Fruit fly (Drosophila melanogaster) whole organism, embryonic: Measurements from ENCODE around the gene Vps53.

Experiments used
- Atf6 ChIP-seq: fragments of 200-800 bp; sonication (Bioruptor generic); IDR thresholded peaks from 2 replicates; pipeline ENCODE4 v1.3.6; 2022; ENCODE audit warnings: missing biosample characterization, missing genetic modification characterization
- B-H1 ChIP-seq: fragments of 200-800 bp; sonication (Bioruptor generic); IDR thresholded peaks from 3 replicates; pipeline ENCODE4 v1.3.6; 2022; ENCODE audit warnings: missing biosample characterization, missing genetic modification characterization
- CG10654 ChIP-seq: fragments of 200-800 bp; sonication (Bioruptor generic); optimal IDR thresholded peaks from 2 replicates; lab custom pipeline; 2016; ENCODE audit warnings: missing biosample characterization, missing genetic modification characterization
- CG10959 ChIP-seq: fragments of 200-800 bp; sonication (Bioruptor generic); IDR thresholded peaks from 2 replicates; pipeline ENCODE4 v1.3.6; 2022; ENCODE audit warnings: missing biosample characterization, missing genetic modification characterization
- CG11695 ChIP-seq: fragments of 200-800 bp; sonication (Bioruptor generic); IDR thresholded peaks from 3 replicates; pipeline ENCODE4 v1.3.6; 2022; ENCODE audit warnings: missing biosample characterization, missing genetic modification characterization
- CG13296 ChIP-seq: fragments of 200-800 bp; sonication (Bioruptor generic); optimal IDR thresholded peaks from 3 replicates; lab custom pipeline; 2018; ENCODE audit warnings: missing biosample characterization, mild to moderate bottlenecking, missing genetic modification characterization
- CG14050 ChIP-seq: fragments of 200-800 bp; sonication (Bioruptor generic); IDR thresholded peaks from 3 replicates; pipeline ENCODE4 v1.3.6; 2022; ENCODE audit warnings: missing biosample characterization, missing genetic modification characterization
- CG1529 ChIP-seq: fragments of 200-800 bp; sonication (Bioruptor generic); optimal IDR thresholded peaks from 3 replicates; lab custom pipeline; 2018; ENCODE audit warnings: missing biosample characterization, missing genetic modification characterization
- CG15479 ChIP-seq: fragments of 200-800 bp; sonication (Bioruptor generic); optimal IDR thresholded peaks from 3 replicates; lab custom pipeline; 2019; ENCODE audit warnings: missing biosample characterization, mild to moderate bottlenecking, missing genetic modification characterization, moderate library complexity
- CG1602 ChIP-seq: fragments of 200-800 bp; sonication (Bioruptor generic); optimal IDR thresholded peaks from 3 replicates; lab custom pipeline; 2016; ENCODE audit warnings: missing biosample characterization, missing genetic modification characterization
- CG2116 ChIP-seq: fragments of 200-800 bp; sonication (Bioruptor generic); optimal IDR thresholded peaks from 3 replicates; lab custom pipeline; 2018; ENCODE audit warnings: missing biosample characterization, mild to moderate bottlenecking, missing genetic modification characterization
- CG33213 ChIP-seq: fragments of 200-800 bp; sonication (Bioruptor generic); optimal IDR thresholded peaks from 3 replicates; lab custom pipeline; 2016; ENCODE audit warnings: missing biosample characterization, missing genetic modification characterization
- CG33557 ChIP-seq: fragments of 200-800 bp; sonication (Bioruptor generic); optimal IDR thresholded peaks from 2 replicates; lab custom pipeline; 2019; ENCODE audit warnings: missing biosample characterization, mild to moderate bottlenecking, missing genetic modification characterization, moderate library complexity
- CG4328 ChIP-seq: fragments of 200-800 bp; sonication (Bioruptor generic); optimal IDR thresholded peaks from 3 replicates; lab custom pipeline; 2017; ENCODE audit warnings: missing biosample characterization, missing genetic modification reagents, missing genetic modification characterization
- CG43689 ChIP-seq: fragments of 200-800 bp; sonication (Bioruptor generic); IDR thresholded peaks from 2 replicates; pipeline ENCODE4 v1.3.6; 2022; ENCODE audit warnings: missing biosample characterization, missing genetic modification characterization
- CG4854 ChIP-seq: fragments of 200-800 bp; sonication (Bioruptor generic); optimal IDR thresholded peaks from 2 replicates; lab custom pipeline; 2016; ENCODE audit warnings: missing biosample characterization, missing genetic modification characterization, inconsistent platforms
- CG5180 ChIP-seq: fragments of 200-800 bp; sonication (Bioruptor generic); optimal IDR thresholded peaks from 3 replicates; lab custom pipeline; 2017; ENCODE audit warnings: missing biosample characterization, missing genetic modification characterization, mild to moderate bottlenecking, moderate library complexity, missing genetic modification reagents
- CG8281 ChIP-seq: fragments of 200-800 bp; sonication (Bioruptor generic); optimal IDR thresholded peaks from 2 replicates; lab custom pipeline; 2018; ENCODE audit warnings: missing biosample characterization, mild to moderate bottlenecking, missing genetic modification characterization, moderate library complexity
- CTCF ChIP-seq: fragments of 200-800 bp; sonication (Bioruptor generic); optimal IDR thresholded peaks from 2 replicates; lab custom pipeline; 2017; ENCODE audit warnings: missing biosample characterization, mild to moderate bottlenecking, missing genetic modification characterization, moderate library complexity
- Dip2 ChIP-seq: fragments of 200-800 bp; sonication (Bioruptor generic); IDR thresholded peaks from 2 replicates; pipeline ENCODE4 v1.3.6; 2022; ENCODE audit warnings: missing biosample characterization, missing genetic modification characterization
- H2.0 ChIP-seq: fragments of 200-800 bp; sonication (Bioruptor generic); IDR thresholded peaks from 2 replicates; pipeline ENCODE4 v1.3.6; 2022; ENCODE audit warnings: missing biosample characterization, missing genetic modification characterization
- HLH54F ChIP-seq: fragments of 200-800 bp; sonication (Bioruptor generic); optimal IDR thresholded peaks from 3 replicates; lab custom pipeline; 2016; ENCODE audit warnings: missing biosample characterization, missing genetic modification characterization
- HLHmδ ChIP-seq: fragments of 200-800 bp; sonication (Bioruptor generic); optimal IDR thresholded peaks from 2 replicates; lab custom pipeline; 2018; ENCODE audit warnings: missing biosample characterization, mild to moderate bottlenecking, missing genetic modification characterization, moderate library complexity
- Hand ChIP-seq: fragments of 200-800 bp; sonication (Bioruptor generic); optimal IDR thresholded peaks from 2 replicates; lab custom pipeline; 2017; ENCODE audit warnings: mild to moderate bottlenecking, missing biosample characterization, missing genetic modification reagents, missing genetic modification characterization
- Oaz ChIP-seq: fragments of 200-800 bp; sonication (Bioruptor generic); IDR thresholded peaks from 2 replicates; pipeline ENCODE4 v1.3.6; 2022; ENCODE audit warnings: missing biosample characterization, missing genetic modification characterization
- Pdp1 ChIP-seq, 2 experiments: fragments of 200-800 bp; sonication (Bioruptor generic); optimal IDR thresholded peaks; 3 replicates each; lab custom pipeline; 2016; ENCODE audit warnings: missing biosample characterization in 2 of 2, missing genetic modification characterization in 2 of 2, mild to moderate bottlenecking in 1 of 2, moderate library complexity in 1 of 2
- Ptx1 ChIP-seq: fragments of 200-800 bp; sonication (Bioruptor generic); IDR thresholded peaks from 2 replicates; pipeline ENCODE4 v1.3.6; 2022; ENCODE audit warnings: missing biosample characterization, missing genetic modification characterization
- Scr ChIP-seq: fragments of 200-800 bp; sonication (Bioruptor generic); IDR thresholded peaks from 2 replicates; pipeline ENCODE4 v1.3.6; 2022; ENCODE audit warnings: missing biosample characterization, missing genetic modification characterization; ENCODE audit not compliant: partially characterized antibody
- YL-1 ChIP-seq: fragments of 200-800 bp; sonication (Bioruptor generic); optimal IDR thresholded peaks from 3 replicates; lab custom pipeline; 2017; ENCODE audit warnings: missing biosample characterization, mild to moderate bottlenecking, missing genetic modification characterization
- ab ChIP-seq: fragments of 200-800 bp; sonication (Bioruptor generic); optimal IDR thresholded peaks from 2 replicates; lab custom pipeline; 2016; ENCODE audit warnings: missing biosample characterization, missing genetic modification characterization
- abd-A ChIP-seq: fragments of 200-800 bp; sonication (Bioruptor generic); optimal IDR thresholded peaks from 3 replicates; lab custom pipeline; 2019; ENCODE audit warnings: missing biosample characterization, mild to moderate bottlenecking, missing genetic modification characterization, moderate library complexity
- aop ChIP-seq: fragments of 200-800 bp; sonication (Bioruptor generic); IDR thresholded peaks from 2 replicates; pipeline ENCODE4 v1.3.6; 2022; ENCODE audit warnings: missing biosample characterization, missing genetic modification characterization
- bsh ChIP-seq, 2 experiments: fragments of 200-800 bp; sonication (Bioruptor generic); optimal IDR thresholded peaks; 2 replicates each; lab custom pipeline; 2017 to 2018; ENCODE audit warnings: mild to moderate bottlenecking in 2 of 2, missing biosample characterization in 2 of 2, missing genetic modification characterization in 2 of 2, moderate library complexity in 1 of 2
- chm ChIP-seq: fragments of 200-800 bp; sonication (Bioruptor generic); IDR thresholded peaks from 2 replicates; pipeline ENCODE4 v1.3.6; 2022; ENCODE audit warnings: missing biosample characterization, missing genetic modification characterization
- ci ChIP-seq: fragments of 200-800 bp; sonication (Bioruptor generic); IDR thresholded peaks from 3 replicates; pipeline ENCODE4 v1.3.6; 2022; ENCODE audit warnings: missing biosample characterization, missing genetic modification characterization
- crol ChIP-seq: fragments of 200-800 bp; sonication (Bioruptor generic); IDR thresholded peaks from 2 replicates; pipeline ENCODE4 v1.3.6; 2022; ENCODE audit warnings: missing biosample characterization, missing genetic modification characterization
- dimm ChIP-seq: fragments of 200-800 bp; sonication (Bioruptor generic); IDR thresholded peaks from 2 replicates; pipeline ENCODE4 v1.3.6; 2022; ENCODE audit warnings: missing biosample characterization, missing genetic modification characterization
- disco-r ChIP-seq: fragments of 200-800 bp; sonication (Bioruptor generic); optimal IDR thresholded peaks from 2 replicates; lab custom pipeline; 2016; ENCODE audit warnings: missing biosample characterization, missing genetic modification characterization
- dmrt11E ChIP-seq: fragments of 200-800 bp; sonication (Bioruptor generic); optimal IDR thresholded peaks from 3 replicates; lab custom pipeline; 2018; ENCODE audit warnings: missing biosample characterization, mild to moderate bottlenecking, missing genetic modification characterization, moderate library complexity
- dysf ChIP-seq: fragments of 200-800 bp; sonication (Bioruptor generic); IDR thresholded peaks from 3 replicates; pipeline ENCODE4 v1.3.6; 2022; ENCODE audit warnings: missing biosample characterization, missing genetic modification characterization
- eve ChIP-seq, 2 experiments: fragments of >200 bp; optimal IDR thresholded peaks; 2 replicates each; lab custom pipeline; 2017; ENCODE audit warnings: missing biosample characterization in 2 of 2, missing genetic modification characterization in 2 of 2
- fd3F ChIP-seq: fragments of 200-800 bp; sonication (Bioruptor generic); optimal IDR thresholded peaks from 2 replicates; lab custom pipeline; 2018; ENCODE audit warnings: missing biosample characterization, mild to moderate bottlenecking, missing genetic modification characterization, moderate library complexity
- gce ChIP-seq: fragments of 200-800 bp; sonication (Bioruptor generic); IDR thresholded peaks from 3 replicates; pipeline ENCODE4 v1.3.6; 2022; ENCODE audit warnings: missing biosample characterization, missing genetic modification characterization
- hbn ChIP-seq: fragments of 200-800 bp; sonication (Bioruptor generic); IDR thresholded peaks from 2 replicates; pipeline ENCODE4 v1.3.6; 2022; ENCODE audit warnings: missing biosample characterization, missing genetic modification characterization; ENCODE audit not compliant: partially characterized antibody
- lab ChIP-seq: fragments of 200-800 bp; sonication (Bioruptor generic); optimal IDR thresholded peaks from 3 replicates; lab custom pipeline; 2017; ENCODE audit warnings: missing biosample characterization, missing genetic modification characterization, mild to moderate bottlenecking, moderate library complexity, missing genetic modification reagents
- luna ChIP-seq: fragments of 200-800 bp; sonication (Bioruptor generic); optimal IDR thresholded peaks from 2 replicates; lab custom pipeline; 2016; ENCODE audit warnings: missing biosample characterization, missing genetic modification characterization
- pfk ChIP-seq: fragments of 200-800 bp; sonication (Bioruptor generic); optimal IDR thresholded peaks from 2 replicates; lab custom pipeline; 2018; ENCODE audit warnings: missing biosample characterization, mild to moderate bottlenecking, missing genetic modification characterization, moderate library complexity
- pho ChIP-seq: fragments of 200-800 bp; sonication (Bioruptor generic); optimal IDR thresholded peaks from 2 replicates; lab custom pipeline; 2016; ENCODE audit warnings: missing biosample characterization, missing genetic modification characterization
- pros ChIP-seq: fragments of 200-800 bp; sonication (Bioruptor generic); optimal IDR thresholded peaks from 3 replicates; lab custom pipeline; 2019; ENCODE audit warnings: missing biosample characterization, mild to moderate bottlenecking, missing genetic modification characterization, moderate library complexity
- ranshi ChIP-seq: fragments of 200-800 bp; sonication (Bioruptor generic); IDR thresholded peaks from 2 replicates; pipeline ENCODE4 v1.3.6; 2022; ENCODE audit warnings: missing biosample characterization, missing genetic modification characterization
- scrt ChIP-seq: fragments of 200-800 bp; sonication (Bioruptor generic); optimal IDR thresholded peaks from 2 replicates; lab custom pipeline; 2018; ENCODE audit warnings: missing biosample characterization, mild to moderate bottlenecking, missing genetic modification characterization, moderate library complexity
- slbo ChIP-seq: fragments of 200-800 bp; sonication (Bioruptor generic); IDR thresholded peaks from 2 replicates; pipeline ENCODE4 v1.3.6; 2022; ENCODE audit warnings: missing biosample characterization, missing genetic modification characterization

Vps53 gene

DNA sequence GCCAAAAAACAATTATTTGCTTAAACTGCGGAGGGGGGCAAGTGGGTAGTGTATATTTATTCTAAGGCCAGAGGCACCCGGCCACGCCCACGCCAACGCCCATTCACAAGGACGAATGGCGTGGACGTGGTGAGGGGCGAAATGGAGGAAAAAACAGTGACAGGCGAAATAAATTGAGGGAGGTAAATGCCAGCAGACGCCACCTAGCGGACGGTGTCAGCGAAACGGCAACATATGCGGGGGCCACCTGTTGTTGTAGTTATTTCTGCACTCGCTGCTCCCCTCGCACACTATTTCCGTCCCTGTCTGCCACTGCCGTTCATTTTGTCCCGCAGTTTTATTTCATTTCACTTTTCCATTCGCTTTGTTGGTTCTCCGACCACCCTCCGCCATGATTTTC, 32.1 kb upstream of the Vps53 start (continued):
- TF ChIP-seq CG15479 (GFP tag; lab: Kevin White, UChicago): no peak
- no peak for TF ChIP-seq CG4328 (GFP tag; lab: Kevin White, UChicago)
- TF ChIP-seq gce (GFP tag; lab: Robert Waterston, UW): no peak
- no peak for TF ChIP-seq dysf (GFP tag; lab: Robert Waterston, UW)
- TF ChIP-seq B-H1: peak; percentile 12; the same call in 1 of the 3 replicates
- TF ChIP-seq bsh (GFP tag; optimal IDR thresholded peaks at IDR 0.05; lab: Kevin White, UChicago): no peak
- TF ChIP-seq slbo (GFP tag; lab: Robert Waterston, UW): peak; percentile 27; the same call in 1 of the 2 replicates
- TF ChIP-seq CG11695 (GFP tag; lab: Robert Waterston, UW): no peak
- TF ChIP-seq CG8281 (tag; lab: Kevin White, UChicago): no peak
- TF ChIP-seq ab (GFP tag; lab: Kevin White, UChicago): no peak
- no peak for TF ChIP-seq chm
- no peak for TF ChIP-seq luna (GFP tag; lab: Kevin White, UChicago)
- TF ChIP-seq YL-1 (GFP tag; lab: Kevin White, UChicago): no peak
- no peak for TF ChIP-seq Hand
- TF ChIP-seq CG10959: peak; percentile 34; the same call in 1 of the 2 replicates
- peak; percentile 94 for TF ChIP-seq CTCF (GFP tag; lab: Kevin White, UChicago)
- no peak for TF ChIP-seq CG33213 (GFP tag; lab: Kevin White, UChicago)
- TF ChIP-seq Atf6 (GFP tag; lab: Robert Waterston, UW): 0 out of 2 replicates have a peak, but pooled peaks have one; percentile 28
- TF ChIP-seq dimm (GFP tag; lab: Robert Waterston, UW): 0 out of 2 replicates have a peak, but pooled peaks have one; percentile 33
- TF ChIP-seq CG33557 (GFP tag; lab: Kevin White, UChicago): no peak
- TF ChIP-seq CG5180 (GFP tag; lab: Kevin White, UChicago): no peak
- no peak for TF ChIP-seq fd3F (GFP tag; lab: Kevin White, UChicago)
- peak; percentile 18 for TF ChIP-seq lab (GFP tag; lab: Kevin White, UChicago)
- TF ChIP-seq CG14050: no peak
- no peak for TF ChIP-seq CG10654 (GFP tag; lab: Kevin White, UChicago)
- TF ChIP-seq CG13296 (GFP tag; lab: Kevin White, UChicago): no peak
- no peak for TF ChIP-seq abd-A
- no peak for TF ChIP-seq aop (GFP tag; lab: Robert Waterston, UW)
- TF ChIP-seq H2.0 (GFP tag; lab: Robert Waterston, UW): 0 out of 2 replicates have a peak, but pooled peaks have one; percentile 35
- TF ChIP-seq Scr: no peak
- peak; percentile 48 for TF ChIP-seq scrt
- TF ChIP-seq pros (GFP tag; lab: Kevin White, UChicago): no peak
- no peak for TF ChIP-seq dmrt11E (tag; lab: Kevin White, UChicago)
- TF ChIP-seq CG2116 (GFP tag; lab: Kevin White, UChicago): no peak
- 0 out of 2 replicates have a peak, but pooled peaks have one; percentile 27 for TF ChIP-seq Oaz (GFP tag; lab: Robert Waterston, UW)
- no peak for TF ChIP-seq pho (GFP tag; lab: Kevin White, UChicago)
- TF ChIP-seq hbn (GFP tag; lab: Robert Waterston, UW): no peak
- no peak for TF ChIP-seq HLHmδ
- TF ChIP-seq Pdp1 (GFP tag; optimal IDR thresholded peaks at IDR 0.05; lab: Kevin White, UChicago): peak in 1 of 2 experiments; percentile 10
- peak; percentile 39; the same call in 1 of the 2 replicates for TF ChIP-seq Ptx1 (GFP tag; lab: Robert Waterston, UW)
- no peak for TF ChIP-seq HLH54F (GFP tag; lab: Kevin White, UChicago)
- TF ChIP-seq ci: peak; percentile 52; the same call in 1 of the 3 replicates
- no peak for TF ChIP-seq pfk
- peak; percentile 91 for TF ChIP-seq Dip2 (GFP tag; lab: Robert Waterston, UW)
- TF ChIP-seq CG1529 (GFP tag; lab: Kevin White, UChicago): no peak
- no peak for TF ChIP-seq eve (GFP tag; optimal IDR thresholded peaks at IDR 0.05; lab: Kevin White, UChicago)
- no peak for TF ChIP-seq CG1602 (GFP tag; lab: Kevin White, UChicago)
- no peak for TF ChIP-seq CG4854 (GFP tag; lab: Kevin White, UChicago)
- TF ChIP-seq crol (GFP tag; lab: Robert Waterston, UW): no peak
- no peak for TF ChIP-seq CG43689 (GFP tag; lab: Robert Waterston, UW)
- no peak for TF ChIP-seq disco-r (GFP tag; lab: Kevin White, UChicago)
- 0 out of 2 replicates have a peak, but pooled peaks have one; percentile 11 for TF ChIP-seq ranshi (GFP tag; lab: Robert Waterston, UW)
